Worm (Caenorhabditis elegans) whole organism, L2 larva: ENCODE data around the gene Y37E11B.7.

Source experiments
- C34F6.9 ChIP-seq: fragments of 150-350 bp; optimal IDR thresholded peaks from 2 replicates; lab custom pipeline; 2014; ENCODE audit warnings: missing biosample characterization, missing genetic modification characterization
- F13H6.1 ChIP-seq: sonication (generic microtip); optimal IDR thresholded peaks from 2 replicates; lab custom pipeline; 2016; ENCODE audit warnings: missing genetic modification characterization, missing compliant biosample characterization
- R02D3.7 ChIP-seq: fragments of 150-350 bp; optimal IDR thresholded peaks from 2 replicates; lab custom pipeline; 2014; ENCODE audit warnings: missing biosample characterization, missing genetic modification characterization
- Y55F3AM.14 ChIP-seq: fragments of 200-800 bp; sonication (Bioruptor generic); optimal IDR thresholded peaks from 2 replicates; lab custom pipeline; 2018; ENCODE audit warnings: mild to moderate bottlenecking, missing genetic modification characterization, missing compliant biosample characterization
- ZK546.5 ChIP-seq: sonication (generic microtip); optimal IDR thresholded peaks from 2 replicates; lab custom pipeline; 2017; ENCODE audit warnings: missing biosample characterization, missing genetic modification characterization
- alr-1 ChIP-seq: fragments of 150-350 bp; optimal IDR thresholded peaks from 2 replicates; lab custom pipeline; 2014; ENCODE audit warnings: missing biosample characterization, missing genetic modification characterization
- aly-2 ChIP-seq: fragments of 150-350 bp; optimal IDR thresholded peaks from 2 replicates; lab custom pipeline; 2014; ENCODE audit warnings: missing biosample characterization, missing genetic modification characterization
- ama-1 ChIP-seq: fragments of 150-350 bp; optimal IDR thresholded peaks from 2 replicates; lab custom pipeline; 2018; ENCODE audit warnings: inconsistent platforms
- ceh-16 ChIP-seq: fragments of 150-350 bp; optimal IDR thresholded peaks from 2 replicates; lab custom pipeline; 2014; ENCODE audit warnings: missing biosample characterization, missing genetic modification characterization
- ceh-82 ChIP-seq: fragments of 150-350 bp; optimal IDR thresholded peaks from 2 replicates; lab custom pipeline; 2014; ENCODE audit warnings: missing biosample characterization, missing genetic modification characterization
- crh-2 ChIP-seq: sonication (generic microtip); optimal IDR thresholded peaks from 2 replicates; lab custom pipeline; 2017; ENCODE audit warnings: missing biosample characterization, missing genetic modification characterization
- dmd-4 ChIP-seq: sonication (generic microtip); optimal IDR thresholded peaks from 2 replicates; lab custom pipeline; 2017; ENCODE audit warnings: missing biosample characterization, missing genetic modification characterization
- egl-27 ChIP-seq: sonication (generic microtip); optimal IDR thresholded peaks from 3 replicates; lab custom pipeline; 2017; ENCODE audit warnings: missing biosample characterization, missing genetic modification reagents, missing genetic modification characterization
- elt-1 ChIP-seq: fragments of 150-350 bp; optimal IDR thresholded peaks from 2 replicates; lab custom pipeline; 2014; ENCODE audit warnings: missing biosample characterization, missing genetic modification characterization
- elt-3 ChIP-seq: sonication (generic microtip); optimal IDR thresholded peaks from 2 replicates; lab custom pipeline; 2017; ENCODE audit warnings: missing biosample characterization, missing genetic modification characterization
- gmeb-1 ChIP-seq: fragments of 150-350 bp; optimal IDR thresholded peaks from 2 replicates; lab custom pipeline; 2014; ENCODE audit warnings: missing biosample characterization, missing genetic modification characterization
- lin-11 ChIP-seq: fragments of 150-350 bp; sonication (generic microtip); optimal IDR thresholded peaks from 2 replicates; lab custom pipeline; 2014; ENCODE audit warnings: missing biosample characterization, missing genetic modification characterization, inconsistent platforms, mixed read lengths
- lin-13 ChIP-seq: fragments of 150-350 bp; optimal IDR thresholded peaks from 2 replicates; lab custom pipeline; 2014; ENCODE audit warnings: missing biosample characterization, missing genetic modification reagents, missing genetic modification characterization
- lin-39 ChIP-seq: fragments of 150-350 bp; optimal IDR thresholded peaks from 2 replicates; lab custom pipeline; 2014; ENCODE audit warnings: missing biosample characterization, missing genetic modification reagents, missing genetic modification characterization
- lsy-2 ChIP-seq, 2 experiments: fragments of 150-350 bp in 1 of 2; sonication (generic microtip) in 1 of 2; optimal IDR thresholded peaks; 2 replicates each; lab custom pipeline; 2014 to 2017; ENCODE audit warnings: missing biosample characterization in 2 of 2, missing genetic modification characterization in 2 of 2
- mab-5 ChIP-seq: fragments of 150-350 bp; optimal IDR thresholded peaks from 2 replicates; lab custom pipeline; 2014; ENCODE audit warnings: missing biosample characterization, missing genetic modification characterization
- mbf-1 ChIP-seq: sonication (generic microtip); optimal IDR thresholded peaks from 2 replicates; lab custom pipeline; 2017; ENCODE audit warnings: missing biosample characterization, missing genetic modification characterization
- mdl-1 ChIP-seq, 2 experiments: fragments of 150-350 bp in 1 of 2; sonication (generic microtip) in 1 of 2; optimal IDR thresholded peaks; 2 replicates each; lab custom pipeline; 2017; ENCODE audit warnings: missing biosample characterization in 2 of 2, missing genetic modification characterization in 2 of 2
- nhr-10 ChIP-seq: sonication (generic microtip); optimal IDR thresholded peaks from 2 replicates; lab custom pipeline; 2017; ENCODE audit warnings: missing biosample characterization, missing genetic modification characterization
- nhr-11 ChIP-seq: fragments of 150-350 bp; optimal IDR thresholded peaks from 2 replicates; lab custom pipeline; 2014; ENCODE audit warnings: missing biosample characterization, missing genetic modification characterization
- nhr-12 ChIP-seq: fragments of 150-350 bp; optimal IDR thresholded peaks from 2 replicates; lab custom pipeline; 2014; ENCODE audit warnings: missing biosample characterization, missing genetic modification characterization
- nhr-129 ChIP-seq: fragments of 150-350 bp; optimal IDR thresholded peaks from 2 replicates; lab custom pipeline; 2014; ENCODE audit warnings: missing biosample characterization, missing genetic modification characterization
- nhr-23 ChIP-seq: fragments of 150-350 bp; optimal IDR thresholded peaks from 2 replicates; lab custom pipeline; 2014; ENCODE audit warnings: missing biosample characterization, missing genetic modification reagents, missing genetic modification characterization
- nhr-25 ChIP-seq: fragments of 150-350 bp; sonication (generic microtip); optimal IDR thresholded peaks from 3 replicates; lab custom pipeline; 2014; ENCODE audit warnings: missing biosample characterization, missing genetic modification characterization
- nhr-6 ChIP-seq: fragments of 150-350 bp; optimal IDR thresholded peaks from 2 replicates; lab custom pipeline; 2014; ENCODE audit warnings: missing biosample characterization, missing genetic modification characterization
- nhr-77 ChIP-seq: fragments of 150-350 bp; optimal IDR thresholded peaks from 2 replicates; lab custom pipeline; 2014; ENCODE audit warnings: missing biosample characterization, missing genetic modification characterization
- peb-1 ChIP-seq: fragments of 150-350 bp; optimal IDR thresholded peaks from 2 replicates; lab custom pipeline; 2014; ENCODE audit warnings: missing biosample characterization, missing genetic modification characterization
- sem-4 ChIP-seq: fragments of 150-350 bp; optimal IDR thresholded peaks from 2 replicates; lab custom pipeline; 2014; ENCODE audit warnings: missing biosample characterization, missing genetic modification reagents, missing genetic modification characterization
- skn-1 ChIP-seq: sonication (generic microtip); optimal IDR thresholded peaks from 2 replicates; lab custom pipeline; 2017; ENCODE audit warnings: missing biosample characterization, missing genetic modification characterization
- sma-3 ChIP-seq: sonication (generic microtip); optimal IDR thresholded peaks from 2 replicates; lab custom pipeline; 2016; ENCODE audit warnings: missing genetic modification reagents, missing genetic modification characterization, missing compliant biosample characterization
- snpc-4 ChIP-seq: fragments of 150-350 bp; optimal IDR thresholded peaks from 2 replicates; lab custom pipeline; 2014; ENCODE audit warnings: missing biosample characterization, missing genetic modification characterization
- unc-39 ChIP-seq: fragments of 150-350 bp; optimal IDR thresholded peaks from 2 replicates; lab custom pipeline; 2014; ENCODE audit warnings: missing biosample characterization, missing genetic modification characterization
- unc-55 ChIP-seq: fragments of 150-350 bp; sonication (generic microtip); optimal IDR thresholded peaks from 3 replicates; lab custom pipeline; 2014; ENCODE audit warnings: missing biosample characterization, missing genetic modification reagents, missing genetic modification characterization
- unc-62 ChIP-seq: fragments of 150-350 bp; optimal IDR thresholded peaks from 2 replicates; lab custom pipeline; 2014; ENCODE audit warnings: missing biosample characterization, missing genetic modification reagents, missing genetic modification characterization
- zag-1 ChIP-seq: fragments of 150-350 bp; optimal IDR thresholded peaks from 2 replicates; lab custom pipeline; 2014; ENCODE audit warnings: missing biosample characterization, missing genetic modification characterization
- ztf-1 ChIP-seq: fragments of 200-800 bp; sonication (Bioruptor generic); conservative IDR thresholded peaks from 2 replicates; pipeline ENCODE4 v1.3.6; 2022; ENCODE audit warnings: missing genetic modification characterization, missing compliant biosample characterization
- ztf-11 ChIP-seq: sonication (generic microtip); optimal IDR thresholded peaks from 2 replicates; lab custom pipeline; 2017; ENCODE audit warnings: missing biosample characterization, missing genetic modification characterization
- ztf-4 ChIP-seq: fragments of 150-350 bp; optimal IDR thresholded peaks from 2 replicates; lab custom pipeline; 2014; ENCODE audit warnings: missing biosample characterization, missing genetic modification characterization

Gene Y37E11B.7

DNA sequence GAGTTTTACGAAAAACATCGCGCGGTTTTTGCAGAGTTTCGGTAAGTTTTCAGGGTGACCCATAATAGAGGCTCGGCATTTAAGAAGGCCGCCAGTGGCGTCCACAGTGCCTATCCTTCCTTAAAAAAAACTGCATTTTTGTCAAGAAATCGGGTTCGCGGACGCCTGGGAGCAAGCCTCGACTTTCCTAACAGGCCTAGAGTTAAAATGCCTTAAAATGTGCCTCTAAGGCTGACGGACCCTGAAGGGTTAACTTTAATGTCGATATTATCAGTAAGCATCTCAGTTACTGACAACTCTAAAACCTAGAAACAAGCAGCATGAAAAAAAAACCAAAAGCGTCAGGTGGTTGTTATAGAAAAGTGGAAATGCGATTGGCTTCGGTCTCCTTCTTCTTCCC, 40.8 kb downstream of the Y37E11B.7 start:
- TF ChIP-seq nhr-129 (no peak), ztf-11 (tag; lab: Kevin White, UChicago) (no peak), ama-1 (lab: Kevin White, UChicago) (no peak), zag-1 (no peak), lin-11 (tag; lab: Kevin White, UChicago) (no peak), mbf-1 (tag; lab: Kevin White, UChicago) (no peak), Y55F3AM.14 (no peak), ZK546.5 (tag; lab: Kevin White, UChicago) (no peak), unc-39 (tag; lab: Kevin White, UChicago) (no peak), elt-3 (tag; lab: Kevin White, UChicago) (no peak), gmeb-1 (tag; lab: Kevin White, UChicago) (no peak), lin-13 (GFP tag; lab: Kevin White, UChicago) (no peak), mdl-1 (tag; optimal IDR thresholded peaks at IDR 0.05; lab: Kevin White, UChicago) (no peak), alr-1 (tag; lab: Kevin White, UChicago) (no peak), unc-55 (GFP tag; lab: Kevin White, UChicago) (no peak), ceh-82 (tag; lab: Kevin White, UChicago) (no peak), R02D3.7 (tag; lab: Kevin White, UChicago) (no peak)

DNA sequence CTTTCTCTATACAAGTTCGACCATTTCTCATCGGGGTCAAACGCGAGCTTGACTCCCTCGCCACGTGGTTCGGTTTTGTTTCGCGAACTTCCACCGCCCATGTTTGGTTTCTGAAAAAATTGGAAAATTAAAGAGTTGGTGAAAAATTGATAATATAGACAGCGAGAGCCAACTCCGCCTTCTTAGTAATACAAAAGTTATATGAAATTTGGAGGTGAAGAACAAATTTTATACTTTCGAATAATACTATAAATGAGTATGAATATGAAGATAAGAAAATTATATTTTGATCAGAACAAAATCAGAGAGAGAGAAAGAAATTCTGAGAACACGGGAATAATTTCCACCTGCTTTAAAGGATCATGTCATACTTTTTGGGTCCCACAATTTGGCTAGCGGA, 42.6 kb downstream of the Y37E11B.7 start, which contains the start of gene osm-9:
Gene osm-9 (minus strand): TSS at position 101 of the 400 bp plus-strand sequence.
- TF ChIP-seq ztf-4 (tag; lab: Kevin White, UChicago) = no peak
- TF ChIP-seq, all 48 proteins: peak for 0

DNA sequence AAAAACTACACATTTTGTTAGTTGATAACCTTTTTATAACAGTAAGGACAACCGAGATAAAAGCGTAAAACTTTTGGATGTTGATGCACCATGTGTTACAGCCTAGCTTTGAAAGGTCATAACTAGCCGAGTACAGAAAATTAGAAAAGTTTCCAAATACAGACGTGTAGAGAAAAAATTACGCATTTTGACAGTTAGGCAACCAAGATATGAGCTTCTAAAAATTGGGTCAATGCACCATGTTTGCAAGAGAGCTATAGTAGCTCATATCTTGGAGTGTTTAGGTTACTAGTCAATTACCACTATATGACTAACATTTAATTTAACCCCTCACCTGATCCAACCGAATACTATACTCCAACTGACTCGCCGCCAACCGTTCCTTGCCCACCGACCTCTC, 47.0 kb downstream of the Y37E11B.7 start:
- TF ChIP-seq sma-3 (GFP tag; lab: Kevin White, UChicago) = no peak
- TF ChIP-seq unc-39 (tag; lab: Kevin White, UChicago) = no peak
- TF ChIP-seq ceh-82 (tag; lab: Kevin White, UChicago) = no peak
- no peak for TF ChIP-seq nhr-10 (tag; lab: Kevin White, UChicago)
- TF ChIP-seq C34F6.9 (tag; lab: Kevin White, UChicago) = no peak
- no peak for TF ChIP-seq nhr-12 (tag; lab: Kevin White, UChicago)
- no peak for TF ChIP-seq sem-4 (tag; lab: Kevin White, UChicago)
- TF ChIP-seq gmeb-1 (tag; lab: Kevin White, UChicago) = no peak
- no peak for TF ChIP-seq ztf-11 (tag; lab: Kevin White, UChicago)
- TF ChIP-seq zag-1 = no peak
- TF ChIP-seq skn-1 (tag; lab: Kevin White, UChicago) = no peak
- no peak for TF ChIP-seq mbf-1 (tag; lab: Kevin White, UChicago)
- no peak for TF ChIP-seq mab-5 (tag; lab: Kevin White, UChicago)
- TF ChIP-seq nhr-11 (tag; lab: Kevin White, UChicago) = no peak
- no peak for TF ChIP-seq nhr-129
- no peak for TF ChIP-seq egl-27 (tag; lab: Kevin White, UChicago)
- no peak for TF ChIP-seq ztf-4 (tag; lab: Kevin White, UChicago)
- TF ChIP-seq, all 48 proteins: peak for 0

DNA sequence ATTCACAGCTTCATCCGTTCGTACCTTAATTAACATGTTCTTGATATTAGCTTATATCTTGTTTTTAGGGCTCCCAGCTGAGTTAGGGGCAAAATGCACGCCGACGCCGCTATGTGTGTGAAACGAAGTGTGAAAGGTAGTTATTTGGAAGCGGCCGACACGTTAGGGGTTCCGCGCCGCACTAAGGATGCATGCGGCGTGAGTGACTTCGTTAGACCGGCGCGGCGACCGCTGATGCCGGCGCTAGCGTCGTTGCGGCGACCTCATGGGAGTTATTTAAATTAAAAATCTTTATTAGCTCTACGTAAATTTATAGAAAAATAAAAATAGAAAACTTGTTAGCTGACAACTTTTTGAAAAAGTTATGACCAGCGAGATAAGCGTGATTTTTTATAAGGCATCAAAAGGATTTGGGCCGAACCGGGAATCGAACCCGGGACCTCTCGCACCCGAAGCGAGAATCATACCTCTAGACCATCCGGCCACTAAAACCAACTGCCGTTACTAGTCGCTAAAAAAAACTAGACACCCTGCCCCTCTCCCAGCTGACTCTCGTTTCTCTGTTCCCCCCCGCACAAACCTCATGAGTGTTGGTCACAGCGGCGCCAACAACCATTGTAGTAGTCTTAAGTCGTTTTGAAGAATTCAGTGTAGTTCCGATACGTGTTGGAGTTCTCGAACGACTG, 48.0 kb downstream of the Y37E11B.7 start:
- TF ChIP-seq egl-27 (tag; lab: Kevin White, UChicago) = no peak
- TF ChIP-seq crh-2 (tag; lab: Kevin White, UChicago) = peak; percentile 49
- TF ChIP-seq snpc-4 (tag; lab: Kevin White, UChicago) = no peak
- no peak for TF ChIP-seq R02D3.7 (tag; lab: Kevin White, UChicago)
- TF ChIP-seq ztf-1 = no peak
- no peak for TF ChIP-seq nhr-6 (tag; lab: Kevin White, UChicago)
- TF ChIP-seq nhr-23 = no peak
- no peak for TF ChIP-seq nhr-25 (tag; lab: Kevin White, UChicago)
- no peak for TF ChIP-seq lin-39 (tag; lab: Kevin White, UChicago)
- TF ChIP-seq unc-62 (GFP tag; lab: Kevin White, UChicago) = no peak
- no peak for TF ChIP-seq ama-1 (lab: Kevin White, UChicago)
- no peak for TF ChIP-seq zag-1
- no peak for TF ChIP-seq ztf-4 (tag; lab: Kevin White, UChicago)
- no peak for TF ChIP-seq skn-1 (tag; lab: Kevin White, UChicago)
- no peak for TF ChIP-seq ZK546.5 (tag; lab: Kevin White, UChicago)
- peak; percentile 61 for TF ChIP-seq F13H6.1 (tag; lab: Kevin White, UChicago)
- peak; percentile 37 for TF ChIP-seq C34F6.9 (tag; lab: Kevin White, UChicago)
- no peak for TF ChIP-seq nhr-77 (tag; lab: Kevin White, UChicago)
- no peak for TF ChIP-seq sem-4 (tag; lab: Kevin White, UChicago)
- TF ChIP-seq nhr-12 (tag; lab: Kevin White, UChicago) = no peak
- TF ChIP-seq Y55F3AM.14 = peak; percentile 35
- TF ChIP-seq nhr-11 (tag; lab: Kevin White, UChicago) = no peak
- no peak for TF ChIP-seq ceh-16
- TF ChIP-seq ceh-82 (tag; lab: Kevin White, UChicago) = no peak
- no peak for TF ChIP-seq elt-1
- TF ChIP-seq aly-2 (tag; lab: Kevin White, UChicago) = no peak
- peak; percentile 59 for TF ChIP-seq unc-55 (GFP tag; lab: Kevin White, UChicago)
- TF ChIP-seq nhr-10 (tag; lab: Kevin White, UChicago) = no peak
- TF ChIP-seq sma-3 (GFP tag; lab: Kevin White, UChicago) = peak; percentile 64
- no peak for TF ChIP-seq mab-5 (tag; lab: Kevin White, UChicago)
- peak; percentile 56 for TF ChIP-seq nhr-129
- no peak for TF ChIP-seq peb-1
- TF ChIP-seq lin-13 (GFP tag; lab: Kevin White, UChicago) = no peak
- peak; percentile 15 to 46 for TF ChIP-seq lsy-2 (tag; optimal IDR thresholded peaks at IDR 0.05; lab: Kevin White, UChicago)
- TF ChIP-seq alr-1 (tag; lab: Kevin White, UChicago) = no peak
- no peak for TF ChIP-seq dmd-4 (tag; lab: Kevin White, UChicago)
